Worm (Caenorhabditis elegans) whole organism, late embryonic: Measurements from ENCODE around the gene skr-20.
A peak's percentile ranks its signal among the peaks of the same experiment; 100 is the strongest.

Experiments
- C38D4.7 ChIP-seq: fragments of 200-800 bp; sonication (Bioruptor generic); optimal IDR thresholded peaks from 2 replicates; lab custom pipeline; 2018; ENCODE audit warnings: mild to moderate bottlenecking, missing genetic modification characterization, moderate library complexity, missing compliant biosample characterization
- K09A11.1 ChIP-seq: sonication (generic microtip); optimal IDR thresholded peaks from 2 replicates; lab custom pipeline; 2017; ENCODE audit warnings: antibody characterized with exemption, mild to moderate bottlenecking, missing genetic modification characterization, missing compliant biosample characterization; ENCODE audit not compliant: insufficient read depth
- T23F11.4 ChIP-seq: fragments of 200-800 bp; sonication (Bioruptor generic); optimal IDR thresholded peaks from 2 replicates; lab custom pipeline; 2018; ENCODE audit warnings: mild to moderate bottlenecking, missing genetic modification characterization, missing compliant biosample characterization
- Y22D7AL.16 ChIP-seq: sonication (generic microtip); optimal IDR thresholded peaks from 2 replicates; lab custom pipeline; 2016; ENCODE audit warnings: missing genetic modification characterization, missing compliant biosample characterization
- ahr-1 ChIP-seq: sonication (generic microtip); optimal IDR thresholded peaks from 2 replicates; lab custom pipeline; 2016; ENCODE audit warnings: missing genetic modification characterization, missing compliant biosample characterization
- ceh-14 ChIP-seq: sonication (generic microtip); optimal IDR thresholded peaks from 2 replicates; lab custom pipeline; 2016; ENCODE audit warnings: missing genotype, missing genetic modification characterization, missing compliant biosample characterization
- ceh-18 ChIP-seq: sonication (generic microtip); optimal IDR thresholded peaks from 2 replicates; lab custom pipeline; 2016; ENCODE audit warnings: missing genetic modification characterization, missing compliant biosample characterization
- ceh-2 ChIP-seq: sonication (generic microtip); optimal IDR thresholded peaks from 2 replicates; lab custom pipeline; 2016; ENCODE audit warnings: missing genotype, missing genetic modification characterization, missing compliant biosample characterization
- ceh-24 ChIP-seq: sonication (generic microtip); optimal IDR thresholded peaks from 2 replicates; lab custom pipeline; 2016; ENCODE audit warnings: mild to moderate bottlenecking, missing genetic modification characterization, missing compliant biosample characterization
- ceh-45 ChIP-seq: fragments of 200-800 bp; sonication (Bioruptor generic); IDR thresholded peaks from 2 replicates; pipeline ENCODE4 v1.3.6; 2022; ENCODE audit warnings: missing genetic modification reagents, missing genetic modification characterization, missing compliant biosample characterization
- ceh-6 ChIP-seq: fragments of 200-800 bp; sonication (Bioruptor generic); optimal IDR thresholded peaks from 2 replicates; lab custom pipeline; 2018; ENCODE audit warnings: mild to moderate bottlenecking, missing genetic modification characterization, missing compliant biosample characterization
- ceh-9 ChIP-seq: sonication (generic microtip); optimal IDR thresholded peaks from 2 replicates; lab custom pipeline; 2016; ENCODE audit warnings: mild to moderate bottlenecking, missing genetic modification characterization, inconsistent platforms, missing compliant biosample characterization
- dmd-4 ChIP-seq: sonication (generic microtip); optimal IDR thresholded peaks from 2 replicates; lab custom pipeline; 2016; ENCODE audit warnings: borderline replicate concordance, missing genetic modification characterization, missing compliant biosample characterization
- elt-2 ChIP-seq: sonication (generic microtip); optimal IDR thresholded peaks from 2 replicates; lab custom pipeline; 2016; ENCODE audit warnings: missing genetic modification reagents, missing genetic modification characterization, missing compliant biosample characterization
- elt-4 ChIP-seq: sonication (generic microtip); optimal IDR thresholded peaks from 2 replicates; lab custom pipeline; 2016; ENCODE audit warnings: missing genetic modification characterization, missing compliant biosample characterization
- ets-4 ChIP-seq: sonication (generic microtip); optimal IDR thresholded peaks from 2 replicates; lab custom pipeline; 2016; ENCODE audit warnings: missing genetic modification characterization, missing compliant biosample characterization
- eyg-1 ChIP-seq: sonication (generic microtip); optimal IDR thresholded peaks from 2 replicates; lab custom pipeline; 2016; ENCODE audit warnings: missing genotype, missing genetic modification characterization, missing compliant biosample characterization
- fax-1 ChIP-seq: sonication (generic microtip); optimal IDR thresholded peaks from 2 replicates; lab custom pipeline; 2016; ENCODE audit warnings: missing genotype, missing genetic modification characterization, missing compliant biosample characterization
- fkh-10 ChIP-seq: fragments of 150-350 bp; optimal IDR thresholded peaks from 2 replicates; lab custom pipeline; 2014; ENCODE audit warnings: missing biosample characterization, missing genetic modification reagents, missing genetic modification characterization
- fkh-6 ChIP-seq: sonication (generic microtip); optimal IDR thresholded peaks from 2 replicates; lab custom pipeline; 2016; ENCODE audit warnings: missing genetic modification characterization, missing compliant biosample characterization
- hlh-13 ChIP-seq: fragments of 200-800 bp; sonication (Bioruptor generic); optimal IDR thresholded peaks from 2 replicates; lab custom pipeline; 2018; ENCODE audit warnings: mild to moderate bottlenecking, missing genetic modification characterization, missing compliant biosample characterization
- hlh-15 ChIP-seq: sonication (generic microtip); optimal IDR thresholded peaks from 2 replicates; lab custom pipeline; 2016; ENCODE audit warnings: missing genetic modification characterization, missing compliant biosample characterization
- hlh-6 ChIP-seq: sonication (generic microtip); optimal IDR thresholded peaks from 2 replicates; lab custom pipeline; 2016; ENCODE audit warnings: missing genotype, missing genetic modification characterization, missing compliant biosample characterization
- hlh-8 ChIP-seq: sonication (generic microtip); optimal IDR thresholded peaks from 2 replicates; lab custom pipeline; 2016; ENCODE audit warnings: missing genotype, missing genetic modification characterization, missing compliant biosample characterization
- lim-6 ChIP-seq: sonication (generic microtip); optimal IDR thresholded peaks from 2 replicates; lab custom pipeline; 2016; ENCODE audit warnings: missing genetic modification characterization, missing compliant biosample characterization
- madf-2 ChIP-seq: sonication (generic microtip); optimal IDR thresholded peaks from 2 replicates; lab custom pipeline; 2017; ENCODE audit warnings: missing genetic modification characterization, missing compliant biosample characterization
- mec-3 ChIP-seq: sonication (generic microtip); optimal IDR thresholded peaks from 2 replicates; lab custom pipeline; 2016; ENCODE audit warnings: borderline replicate concordance, missing genetic modification characterization, missing compliant biosample characterization
- nhr-11 ChIP-seq: fragments of 150-350 bp; optimal IDR thresholded peaks from 2 replicates; lab custom pipeline; 2014; ENCODE audit warnings: missing biosample characterization, missing genetic modification characterization
- odd-2 ChIP-seq: sonication (generic microtip); optimal IDR thresholded peaks from 2 replicates; lab custom pipeline; 2017; ENCODE audit warnings: antibody characterized with exemption, mild to moderate bottlenecking, missing genetic modification characterization, missing compliant biosample characterization
- pat-9 ChIP-seq: fragments of 200-800 bp; sonication (Bioruptor generic); optimal IDR thresholded peaks from 2 replicates; lab custom pipeline; 2018; ENCODE audit warnings: mild to moderate bottlenecking, missing genetic modification characterization, moderate library complexity, missing compliant biosample characterization
- pax-1 ChIP-seq: fragments of 150-350 bp; optimal IDR thresholded peaks from 2 replicates; lab custom pipeline; 2014; ENCODE audit warnings: missing biosample characterization, missing genetic modification characterization
- pha-2 ChIP-seq: sonication (generic microtip); optimal IDR thresholded peaks from 2 replicates; lab custom pipeline; 2017; ENCODE audit warnings: mild to moderate bottlenecking, missing genetic modification characterization, missing compliant biosample characterization
- pqm-1 ChIP-seq: sonication (generic microtip); optimal IDR thresholded peaks from 2 replicates; lab custom pipeline; 2016; ENCODE audit warnings: missing genetic modification characterization, missing compliant biosample characterization
- pros-1 ChIP-seq: fragments of 150-350 bp; optimal IDR thresholded peaks from 2 replicates; lab custom pipeline; 2014; ENCODE audit warnings: missing biosample characterization, missing genetic modification reagents, missing genetic modification characterization
- ref-2 ChIP-seq: sonication (generic microtip); optimal IDR thresholded peaks from 2 replicates; lab custom pipeline; 2016; ENCODE audit warnings: missing genetic modification characterization, missing compliant biosample characterization
- rnt-1 ChIP-seq: sonication (generic microtip); optimal IDR thresholded peaks from 2 replicates; lab custom pipeline; 2016; ENCODE audit warnings: missing genetic modification characterization, missing compliant biosample characterization
- sdc-2 ChIP-seq: sonication (generic microtip); optimal IDR thresholded peaks from 2 replicates; lab custom pipeline; 2016; ENCODE audit warnings: missing genotype, missing genetic modification characterization, missing compliant biosample characterization
- sox-2 ChIP-seq: fragments of 200-800 bp; sonication (Bioruptor generic); IDR thresholded peaks from 2 replicates; pipeline ENCODE4 v1.3.6; 2022; ENCODE audit warnings: missing genetic modification reagents, missing genetic modification characterization, missing compliant biosample characterization
- syd-9 ChIP-seq: sonication (generic microtip); optimal IDR thresholded peaks from 2 replicates; lab custom pipeline; 2016; ENCODE audit warnings: mild to moderate bottlenecking, missing genetic modification characterization, moderate library complexity, missing compliant biosample characterization
- ttx-3 ChIP-seq: sonication (generic microtip); optimal IDR thresholded peaks from 2 replicates; lab custom pipeline; 2016; ENCODE audit warnings: missing genetic modification reagents, missing genetic modification characterization, missing compliant biosample characterization
- unc-42 ChIP-seq: sonication (generic microtip); optimal IDR thresholded peaks from 2 replicates; lab custom pipeline; 2016; ENCODE audit warnings: missing genotype, missing genetic modification characterization, missing compliant biosample characterization
- unc-55 ChIP-seq: sonication (generic microtip); optimal IDR thresholded peaks from 2 replicates; lab custom pipeline; 2017; ENCODE audit warnings: missing biosample characterization, missing genetic modification reagents, missing genetic modification characterization
- unc-86 ChIP-seq: sonication (generic microtip); optimal IDR thresholded peaks from 2 replicates; lab custom pipeline; 2016; ENCODE audit warnings: missing genetic modification characterization, missing compliant biosample characterization
- zip-5 ChIP-seq: sonication (generic microtip); optimal IDR thresholded peaks from 2 replicates; lab custom pipeline; 2016; ENCODE audit warnings: missing genetic modification characterization, missing compliant biosample characterization

The skr-20 gene

ce11 chrX:13251354-13251843 is 28.1 kb upstream of the skr-20 start (continued):
- TF ChIP-seq ceh-6 (GFP tag; lab: Kevin White, UChicago) (no peak), pros-1 (tag; lab: Kevin White, UChicago) (no peak), sdc-2 (tag; lab: Kevin White, UChicago) (peak; percentile 56), zip-5 (tag; lab: Kevin White, UChicago) (no peak), T23F11.4 (GFP tag; lab: Kevin White, UChicago) (no peak), pat-9 (tag; lab: Kevin White, UChicago) (no peak), hlh-13 (GFP tag; lab: Kevin White, UChicago) (no peak), ceh-14 (tag; lab: Kevin White, UChicago) (no peak), mec-3 (tag; lab: Kevin White, UChicago) (no peak), pha-2 (no peak), hlh-8 (tag; lab: Kevin White, UChicago) (no peak), ttx-3 (no peak), madf-2 (tag; lab: Kevin White, UChicago) (no peak), unc-86 (tag; lab: Kevin White, UChicago) (no peak), ref-2 (peak; percentile 12), ceh-24 (tag; lab: Kevin White, UChicago) (no peak), ets-4 (peak; percentile 7), syd-9 (tag; lab: Kevin White, UChicago) (no peak), nhr-11 (tag; lab: Kevin White, UChicago) (no peak), hlh-15 (no peak), fkh-6 (tag; lab: Kevin White, UChicago) (peak; percentile 13), pax-1 (no peak), dmd-4 (tag; lab: Kevin White, UChicago) (peak; percentile 29), ceh-9 (tag; lab: Kevin White, UChicago) (no peak), eyg-1 (tag; lab: Kevin White, UChicago) (no peak), ahr-1 (no peak), Y22D7AL.16 (tag; lab: Kevin White, UChicago) (no peak), ceh-18 (tag; lab: Kevin White, UChicago) (peak; percentile 50), C38D4.7 (no peak), pqm-1 (tag; lab: Kevin White, UChicago) (no peak)
- TF ChIP-seq, all 69 proteins: peak for 20

ce11 chrX:13250163-13250562 is 26.8 kb upstream of the skr-20 start:
- TF ChIP-seq ref-2 (no peak), ceh-18 (tag; lab: Kevin White, UChicago) (no peak), nhr-11 (tag; lab: Kevin White, UChicago) (no peak), madf-2 (tag; lab: Kevin White, UChicago) (no peak), ahr-1 (no peak), hlh-8 (tag; lab: Kevin White, UChicago) (no peak), sdc-2 (tag; lab: Kevin White, UChicago) (no peak)

- TF ChIP-seq mec-3 (tag; lab: Kevin White, UChicago) (no peak), ahr-1 (no peak), pha-2 (no peak), ttx-3 (no peak), fkh-10 (GFP tag; lab: Kevin White, UChicago) (no peak), pros-1 (tag; lab: Kevin White, UChicago) (no peak), ceh-45 (no peak), hlh-6 (tag; lab: Kevin White, UChicago) (no peak)
- TF ChIP-seq, all 69 proteins: peak for 0
Observed at ce11 chrX:13249102-13249501, 25.8 kb upstream of the skr-20 start.

DNA sequence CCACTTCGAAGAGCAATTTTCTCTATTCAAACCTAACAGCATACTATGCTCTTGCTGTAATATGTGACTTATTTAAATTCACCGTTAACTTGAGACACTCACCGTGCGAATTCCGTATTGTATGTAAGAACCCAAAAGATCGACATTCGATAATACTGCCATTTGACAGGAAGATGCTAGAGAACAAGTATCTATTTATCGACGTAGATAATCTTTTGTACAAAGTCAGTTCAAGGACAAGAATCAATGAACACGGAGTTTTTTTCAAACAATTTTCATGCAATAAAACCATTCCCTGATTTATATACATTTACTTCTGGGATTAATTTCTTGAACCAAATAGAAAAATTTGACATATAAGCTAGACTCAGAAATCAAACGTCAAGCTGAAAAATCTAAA is 24.9 kb upstream of the skr-20 start, which contains the start of gene K08H2.7:
K08H2.7 (minus strand) TSS at position 173 of the 400 bp plus-strand sequence.
- TF ChIP-seq ahr-1 (no peak), rnt-1 (tag; lab: Kevin White, UChicago) (no peak), T23F11.4 (GFP tag; lab: Kevin White, UChicago) (no peak), odd-2 (tag; lab: Kevin White, UChicago) (no peak), ceh-45 (no peak), elt-4 (tag; lab: Kevin White, UChicago) (no peak), fax-1 (tag; lab: Kevin White, UChicago) (no peak), ceh-2 (tag; lab: Kevin White, UChicago) (no peak), sox-2 (no peak), zip-5 (tag; lab: Kevin White, UChicago) (no peak), pat-9 (tag; lab: Kevin White, UChicago) (no peak), syd-9 (tag; lab: Kevin White, UChicago) (no peak), unc-55 (GFP tag; lab: Kevin White, UChicago) (no peak), elt-2 (no peak), unc-42 (no peak), lim-6 (tag; lab: Kevin White, UChicago) (no peak), ceh-9 (tag; lab: Kevin White, UChicago) (no peak), K09A11.1 (tag; lab: Kevin White, UChicago) (no peak)
- TF ChIP-seq, all 69 proteins: peak for 0
